Worm (Caenorhabditis elegans) whole organism, midembryonic: ENCODE data around the gene str-113.

Experiments
- T22C8.4 ChIP-seq: fragments of 200-800 bp; sonication (Bioruptor generic); IDR thresholded peaks from 2 replicates; pipeline ENCODE4 v1.3.6; 2022; ENCODE audit warnings: missing genetic modification characterization, missing compliant biosample characterization
- cog-1 ChIP-seq: sonication (generic microtip); optimal IDR thresholded peaks from 2 replicates; lab custom pipeline; 2016; ENCODE audit warnings: missing genetic modification characterization, missing compliant biosample characterization
- flt-1 ChIP-seq: fragments of 200-800 bp; sonication (Bioruptor generic); IDR thresholded peaks from 2 replicates; pipeline ENCODE4 v1.3.6; 2022; ENCODE audit warnings: missing genetic modification characterization, missing compliant biosample characterization
- klf-2 ChIP-seq: fragments of 200-800 bp; sonication (Bioruptor generic); conservative IDR thresholded peaks from 2 replicates; pipeline ENCODE4 v1.3.6; 2022; ENCODE audit warnings: missing genetic modification reagents, missing genetic modification characterization, missing compliant biosample characterization
- med-1 ChIP-seq: sonication (generic microtip); optimal IDR thresholded peaks from 2 replicates; lab custom pipeline; 2017; ENCODE audit warnings: missing genetic modification characterization, mild to moderate bottlenecking, missing compliant biosample characterization, antibody characterized with exemption, missing genetic modification reagents; ENCODE audit not compliant: insufficient read depth
- ref-1 ChIP-seq: fragments of 200-800 bp; sonication (Bioruptor generic); conservative IDR thresholded peaks from 2 replicates; pipeline ENCODE4 v1.3.6; 2022; ENCODE audit warnings: missing genetic modification reagents, missing genetic modification characterization, missing compliant biosample characterization
- tab-1 ChIP-seq: fragments of 200-800 bp; sonication (Bioruptor generic); IDR thresholded peaks from 2 replicates; pipeline ENCODE4 v1.3.6; 2022; ENCODE audit warnings: missing genetic modification characterization, missing compliant biosample characterization
- ztf-23 ChIP-seq: fragments of 200-800 bp; sonication (Bioruptor generic); IDR thresholded peaks from 2 replicates; pipeline ENCODE4 v1.3.6; 2022; ENCODE audit warnings: missing genetic modification reagents, missing genetic modification characterization, missing compliant biosample characterization
- ztf-29 ChIP-seq: fragments of 200-800 bp; sonication (Bioruptor generic); IDR thresholded peaks from 2 replicates; pipeline ENCODE4 v1.3.6; 2022; ENCODE audit warnings: missing genetic modification reagents, missing genetic modification characterization, missing compliant biosample characterization

Gene str-113

ce11 chrV:3682553-3682952 lies 15.8 kb upstream of the str-113 start, which contains the start of gene W08A12.3:
W08A12.3 (plus strand) TSS chrV:3682853.
- no peak for TF ChIP-seq klf-2 (GFP tag; lab: Robert Waterston, UW)
- no peak for TF ChIP-seq ztf-29 (GFP tag; lab: Robert Waterston, UW)
- no peak for TF ChIP-seq T22C8.4 (GFP tag; lab: Robert Waterston, UW)
- TF ChIP-seq ztf-23 (GFP tag; lab: Robert Waterston, UW): no peak
- TF ChIP-seq cog-1 (tag; lab: Kevin White, UChicago): no peak
- no peak for TF ChIP-seq tab-1
- TF ChIP-seq ref-1: no peak
- no peak for TF ChIP-seq flt-1
- TF ChIP-seq med-1: no peak

- TF ChIP-seq ztf-29 (GFP tag; lab: Robert Waterston, UW): no peak
- no peak for TF ChIP-seq flt-1
- no peak for TF ChIP-seq klf-2 (GFP tag; lab: Robert Waterston, UW)
- no peak for TF ChIP-seq med-1
- no peak for TF ChIP-seq ztf-23 (GFP tag; lab: Robert Waterston, UW)
- no peak for TF ChIP-seq tab-1
- no peak for TF ChIP-seq ref-1
- no peak for TF ChIP-seq T22C8.4 (GFP tag; lab: Robert Waterston, UW)
- TF ChIP-seq cog-1 (tag; lab: Kevin White, UChicago): no peak
Measured at ce11 chrV:3678513-3678912, 11.7 kb upstream of the str-113 start.

- no peak for TF ChIP-seq ztf-23 (GFP tag; lab: Robert Waterston, UW)
- TF ChIP-seq med-1: no peak
- no peak for TF ChIP-seq ref-1
- no peak for TF ChIP-seq klf-2 (GFP tag; lab: Robert Waterston, UW)
- no peak for TF ChIP-seq ztf-29 (GFP tag; lab: Robert Waterston, UW)
Measured at ce11 chrV:3677212-3677611, 10.4 kb upstream of the str-113 start.

ce11 chrV:3673080-3673479 lies 6.3 kb upstream of the str-113 start, which contains the start of gene pals-33:
pals-33 (plus strand) TSS chrV:3673380.
- TF ChIP-seq cog-1 (tag; lab: Kevin White, UChicago): no peak
- TF ChIP-seq ztf-29 (GFP tag; lab: Robert Waterston, UW): no peak
- TF ChIP-seq tab-1: no peak
- no peak for TF ChIP-seq klf-2 (GFP tag; lab: Robert Waterston, UW)
- TF ChIP-seq T22C8.4 (GFP tag; lab: Robert Waterston, UW): no peak
- TF ChIP-seq med-1: no peak
- no peak for TF ChIP-seq ref-1
- no peak for TF ChIP-seq flt-1
- no peak for TF ChIP-seq ztf-23 (GFP tag; lab: Robert Waterston, UW)

ce11 chrV:3670499-3670898 lies 3.7 kb upstream of the str-113 start, which contains the start of gene Y39H10B.3:
Y39H10B.3 (plus strand) TSS chrV:3670799.
- TF ChIP-seq ztf-29 (GFP tag; lab: Robert Waterston, UW) (no peak), tab-1 (no peak), cog-1 (tag; lab: Kevin White, UChicago) (no peak), ref-1 (no peak), ztf-23 (GFP tag; lab: Robert Waterston, UW) (no peak), klf-2 (GFP tag; lab: Robert Waterston, UW) (no peak), T22C8.4 (GFP tag; lab: Robert Waterston, UW) (no peak), med-1 (no peak), flt-1 (no peak)

ce11 chrV:3668464-3668863 lies 1.7 kb upstream of the str-113 start, which contains the start of gene Y39H10B.2:
Y39H10B.2 (plus strand) TSS chrV:3668764.
- TF ChIP-seq ztf-29 (GFP tag; lab: Robert Waterston, UW): no peak
- no peak for TF ChIP-seq ref-1
- TF ChIP-seq T22C8.4 (GFP tag; lab: Robert Waterston, UW): no peak
- no peak for TF ChIP-seq med-1
- no peak for TF ChIP-seq klf-2 (GFP tag; lab: Robert Waterston, UW)
- TF ChIP-seq tab-1: no peak
- TF ChIP-seq flt-1: no peak
- no peak for TF ChIP-seq cog-1 (tag; lab: Kevin White, UChicago)
- no peak for TF ChIP-seq ztf-23 (GFP tag; lab: Robert Waterston, UW)

- TF ChIP-seq ztf-29 (GFP tag; lab: Robert Waterston, UW) (no peak), flt-1 (no peak), T22C8.4 (GFP tag; lab: Robert Waterston, UW) (no peak), ztf-23 (GFP tag; lab: Robert Waterston, UW) (no peak), tab-1 (no peak), klf-2 (GFP tag; lab: Robert Waterston, UW) (no peak), cog-1 (tag; lab: Kevin White, UChicago) (no peak), med-1 (no peak)
Measured at ce11 chrV:3659472-3659871, 7.3 kb downstream of the str-113 start, which contains the start of gene acr-23. acr-23 (minus strand) TSS chrV:3659572.

ce11 chrV:3649473-3649872 lies 17.3 kb downstream of the str-113 start, which contains the start of gene str-114:
str-114 (plus strand) TSS chrV:3649773.
- TF ChIP-seq klf-2 (GFP tag; lab: Robert Waterston, UW): no peak
- no peak for TF ChIP-seq ref-1
- TF ChIP-seq cog-1 (tag; lab: Kevin White, UChicago): no peak
- TF ChIP-seq ztf-29 (GFP tag; lab: Robert Waterston, UW): no peak
- TF ChIP-seq med-1: no peak

- TF ChIP-seq klf-2 (GFP tag; lab: Robert Waterston, UW) (no peak), ztf-23 (GFP tag; lab: Robert Waterston, UW) (no peak), ref-1 (no peak), cog-1 (tag; lab: Kevin White, UChicago) (no peak), med-1 (no peak), T22C8.4 (GFP tag; lab: Robert Waterston, UW) (no peak), flt-1 (no peak), ztf-29 (GFP tag; lab: Robert Waterston, UW) (no peak), tab-1 (no peak)
Measured at ce11 chrV:3647862-3648261, 18.9 kb downstream of the str-113 start, which contains the start of gene F59B1.10. F59B1.10 (minus strand) TSS chrV:3647962.

- no peak for TF ChIP-seq ztf-23 (GFP tag; lab: Robert Waterston, UW)
- TF ChIP-seq T22C8.4 (GFP tag; lab: Robert Waterston, UW): no peak
- TF ChIP-seq cog-1 (tag; lab: Kevin White, UChicago): no peak
- no peak for TF ChIP-seq med-1
- TF ChIP-seq flt-1: no peak
- TF ChIP-seq tab-1: no peak
- no peak for TF ChIP-seq ztf-29 (GFP tag; lab: Robert Waterston, UW)
- TF ChIP-seq ref-1: no peak
- no peak for TF ChIP-seq klf-2 (GFP tag; lab: Robert Waterston, UW)
Measured at ce11 chrV:3644193-3644693, 22.5 kb downstream of the str-113 start, which contains the start of gene F59B1.8. F59B1.8 (minus strand) TSS chrV:3644243.
